Worm (Caenorhabditis elegans): Measurements from ENCODE around the gene clk-2.

ce11 chrIII:7566098-7566497 lies 47.8 kb upstream of the clk-2 start, which contains the start of gene ttr-32:
- no peak for TF ChIP-seq ama-1 (optimal IDR thresholded peaks at IDR 0.05)
- no peak for TF ChIP-seq flt-1 (GFP tag; IDR thresholded peaks at IDR 0.05)
- TF ChIP-seq tbx-11 (GFP tag; IDR thresholded peaks at IDR 0.05) = no peak
- no peak for TF ChIP-seq ceh-36 (tag; optimal IDR thresholded peaks at IDR 0.05)
- no peak for TF ChIP-seq ceh-13 (GFP tag; optimal IDR thresholded peaks at IDR 0.05)
- no peak for TF ChIP-seq B0310.2 (tag; optimal IDR thresholded peaks at IDR 0.05)

Data from whole organism, early embryonic.